Worm (Caenorhabditis elegans) whole organism, L2 larva: ENCODE results near the gene ins-20.

Experiments
- C34F6.9 ChIP-seq: fragments of 150-350 bp; optimal IDR thresholded peaks from 2 replicates; lab custom pipeline; 2014; ENCODE audit warnings: missing biosample characterization, missing genetic modification characterization
- F13H6.1 ChIP-seq: sonication (generic microtip); optimal IDR thresholded peaks from 2 replicates; lab custom pipeline; 2016; ENCODE audit warnings: missing genetic modification characterization, missing compliant biosample characterization
- R02D3.7 ChIP-seq: fragments of 150-350 bp; optimal IDR thresholded peaks from 2 replicates; lab custom pipeline; 2014; ENCODE audit warnings: missing biosample characterization, missing genetic modification characterization
- Y55F3AM.14 ChIP-seq: fragments of 200-800 bp; sonication (Bioruptor generic); optimal IDR thresholded peaks from 2 replicates; lab custom pipeline; 2018; ENCODE audit warnings: mild to moderate bottlenecking, missing genetic modification characterization, missing compliant biosample characterization
- alr-1 ChIP-seq: fragments of 150-350 bp; optimal IDR thresholded peaks from 2 replicates; lab custom pipeline; 2014; ENCODE audit warnings: missing biosample characterization, missing genetic modification characterization
- aly-2 ChIP-seq: fragments of 150-350 bp; optimal IDR thresholded peaks from 2 replicates; lab custom pipeline; 2014; ENCODE audit warnings: missing biosample characterization, missing genetic modification characterization
- ama-1 ChIP-seq: fragments of 150-350 bp; optimal IDR thresholded peaks from 2 replicates; lab custom pipeline; 2018; ENCODE audit warnings: inconsistent platforms
- ceh-16 ChIP-seq: fragments of 150-350 bp; optimal IDR thresholded peaks from 2 replicates; lab custom pipeline; 2014; ENCODE audit warnings: missing biosample characterization, missing genetic modification characterization
- crh-2 ChIP-seq: sonication (generic microtip); optimal IDR thresholded peaks from 2 replicates; lab custom pipeline; 2017; ENCODE audit warnings: missing biosample characterization, missing genetic modification characterization
- egl-27 ChIP-seq: sonication (generic microtip); optimal IDR thresholded peaks from 3 replicates; lab custom pipeline; 2017; ENCODE audit warnings: missing biosample characterization, missing genetic modification reagents, missing genetic modification characterization
- elt-1 ChIP-seq: fragments of 150-350 bp; optimal IDR thresholded peaks from 2 replicates; lab custom pipeline; 2014; ENCODE audit warnings: missing biosample characterization, missing genetic modification characterization
- elt-3 ChIP-seq: sonication (generic microtip); optimal IDR thresholded peaks from 2 replicates; lab custom pipeline; 2017; ENCODE audit warnings: missing biosample characterization, missing genetic modification characterization
- fos-1 ChIP-seq: fragments of 150-350 bp; optimal IDR thresholded peaks from 2 replicates; lab custom pipeline; 2014; ENCODE audit warnings: missing biosample characterization, missing genetic modification characterization
- gmeb-1 ChIP-seq: fragments of 150-350 bp; optimal IDR thresholded peaks from 2 replicates; lab custom pipeline; 2014; ENCODE audit warnings: missing biosample characterization, missing genetic modification characterization
- lin-13 ChIP-seq: fragments of 150-350 bp; optimal IDR thresholded peaks from 2 replicates; lab custom pipeline; 2014; ENCODE audit warnings: missing biosample characterization, missing genetic modification reagents, missing genetic modification characterization
- lin-39 ChIP-seq: fragments of 150-350 bp; optimal IDR thresholded peaks from 2 replicates; lab custom pipeline; 2014; ENCODE audit warnings: missing biosample characterization, missing genetic modification reagents, missing genetic modification characterization
- lsy-2 ChIP-seq, 2 experiments: fragments of 150-350 bp in 1 of 2; sonication (generic microtip) in 1 of 2; optimal IDR thresholded peaks; 2 replicates each; lab custom pipeline; 2014 to 2017; ENCODE audit warnings: missing biosample characterization in 2 of 2, missing genetic modification characterization in 2 of 2
- mab-5 ChIP-seq: fragments of 150-350 bp; optimal IDR thresholded peaks from 2 replicates; lab custom pipeline; 2014; ENCODE audit warnings: missing biosample characterization, missing genetic modification characterization
- mbf-1 ChIP-seq: sonication (generic microtip); optimal IDR thresholded peaks from 2 replicates; lab custom pipeline; 2017; ENCODE audit warnings: missing biosample characterization, missing genetic modification characterization
- mdl-1 ChIP-seq, 2 experiments: fragments of 150-350 bp in 1 of 2; sonication (generic microtip) in 1 of 2; optimal IDR thresholded peaks; 2 replicates each; lab custom pipeline; 2017; ENCODE audit warnings: missing biosample characterization in 2 of 2, missing genetic modification characterization in 2 of 2
- nhr-10 ChIP-seq: sonication (generic microtip); optimal IDR thresholded peaks from 2 replicates; lab custom pipeline; 2017; ENCODE audit warnings: missing biosample characterization, missing genetic modification characterization
- nhr-11 ChIP-seq: fragments of 150-350 bp; optimal IDR thresholded peaks from 2 replicates; lab custom pipeline; 2014; ENCODE audit warnings: missing biosample characterization, missing genetic modification characterization
- nhr-12 ChIP-seq: fragments of 150-350 bp; optimal IDR thresholded peaks from 2 replicates; lab custom pipeline; 2014; ENCODE audit warnings: missing biosample characterization, missing genetic modification characterization
- nhr-129 ChIP-seq: fragments of 150-350 bp; optimal IDR thresholded peaks from 2 replicates; lab custom pipeline; 2014; ENCODE audit warnings: missing biosample characterization, missing genetic modification characterization
- nhr-21 ChIP-seq: fragments of 150-350 bp; optimal IDR thresholded peaks from 2 replicates; lab custom pipeline; 2014; ENCODE audit warnings: missing biosample characterization, missing genetic modification characterization
- nhr-23 ChIP-seq: fragments of 150-350 bp; optimal IDR thresholded peaks from 2 replicates; lab custom pipeline; 2014; ENCODE audit warnings: missing biosample characterization, missing genetic modification reagents, missing genetic modification characterization
- nhr-237 ChIP-seq: fragments of 150-350 bp; optimal IDR thresholded peaks from 2 replicates; lab custom pipeline; 2014; ENCODE audit warnings: missing biosample characterization, missing genetic modification characterization
- nhr-6 ChIP-seq: fragments of 150-350 bp; optimal IDR thresholded peaks from 2 replicates; lab custom pipeline; 2014; ENCODE audit warnings: missing biosample characterization, missing genetic modification characterization
- nhr-77 ChIP-seq: fragments of 150-350 bp; optimal IDR thresholded peaks from 2 replicates; lab custom pipeline; 2014; ENCODE audit warnings: missing biosample characterization, missing genetic modification characterization
- peb-1 ChIP-seq: fragments of 150-350 bp; optimal IDR thresholded peaks from 2 replicates; lab custom pipeline; 2014; ENCODE audit warnings: missing biosample characterization, missing genetic modification characterization
- sem-4 ChIP-seq: fragments of 150-350 bp; optimal IDR thresholded peaks from 2 replicates; lab custom pipeline; 2014; ENCODE audit warnings: missing biosample characterization, missing genetic modification reagents, missing genetic modification characterization
- skn-1 ChIP-seq: sonication (generic microtip); optimal IDR thresholded peaks from 2 replicates; lab custom pipeline; 2017; ENCODE audit warnings: missing biosample characterization, missing genetic modification characterization
- sma-3 ChIP-seq: sonication (generic microtip); optimal IDR thresholded peaks from 2 replicates; lab custom pipeline; 2016; ENCODE audit warnings: missing genetic modification reagents, missing genetic modification characterization, missing compliant biosample characterization
- sma-9 ChIP-seq, 2 experiments: fragments of 150-350 bp in 1 of 2; sonication (generic microtip) in 1 of 2; optimal IDR thresholded peaks; 2 replicates each; lab custom pipeline; 2014 to 2016; ENCODE audit warnings: missing genetic modification characterization in 2 of 2, mild to moderate bottlenecking in 1 of 2, missing biosample characterization in 1 of 2, missing compliant biosample characterization in 1 of 2, missing genetic modification reagents in 1 of 2, moderate library complexity in 1 of 2
- snpc-4 ChIP-seq: fragments of 150-350 bp; optimal IDR thresholded peaks from 2 replicates; lab custom pipeline; 2014; ENCODE audit warnings: missing biosample characterization, missing genetic modification characterization
- unc-39 ChIP-seq: fragments of 150-350 bp; optimal IDR thresholded peaks from 2 replicates; lab custom pipeline; 2014; ENCODE audit warnings: missing biosample characterization, missing genetic modification characterization
- unc-62 ChIP-seq: fragments of 150-350 bp; optimal IDR thresholded peaks from 2 replicates; lab custom pipeline; 2014; ENCODE audit warnings: missing biosample characterization, missing genetic modification reagents, missing genetic modification characterization
- zag-1 ChIP-seq: fragments of 150-350 bp; optimal IDR thresholded peaks from 2 replicates; lab custom pipeline; 2014; ENCODE audit warnings: missing biosample characterization, missing genetic modification characterization
- ztf-1 ChIP-seq: fragments of 200-800 bp; sonication (Bioruptor generic); conservative IDR thresholded peaks from 2 replicates; pipeline ENCODE4 v1.3.6; 2022; ENCODE audit warnings: missing genetic modification characterization, missing compliant biosample characterization
- ztf-11 ChIP-seq: sonication (generic microtip); optimal IDR thresholded peaks from 2 replicates; lab custom pipeline; 2017; ENCODE audit warnings: missing biosample characterization, missing genetic modification characterization
- ztf-4 ChIP-seq: fragments of 150-350 bp; optimal IDR thresholded peaks from 2 replicates; lab custom pipeline; 2014; ENCODE audit warnings: missing biosample characterization, missing genetic modification characterization

Gene ins-20

DNA sequence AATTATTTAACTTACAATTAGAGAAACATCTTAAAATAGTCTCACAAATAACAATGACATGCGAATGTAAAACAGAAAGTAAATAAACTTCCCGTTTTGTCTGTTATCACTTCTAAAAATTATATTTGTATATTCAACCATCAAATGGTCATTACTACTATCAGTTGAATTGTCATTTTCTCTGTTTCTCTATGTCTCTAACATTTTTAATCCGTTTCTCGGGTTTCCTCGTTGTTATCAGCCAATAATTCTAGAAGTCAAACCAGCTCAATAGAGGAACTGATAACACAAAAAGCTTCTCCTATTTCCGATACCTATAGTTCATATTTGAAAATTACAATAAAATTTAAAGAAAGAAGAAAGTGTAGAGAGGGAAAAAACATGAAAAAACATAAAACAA is 16.0 kb downstream of the ins-20 start:
- TF ChIP-seq elt-1 (tag; lab: Kevin White, UChicago) = no peak
- TF ChIP-seq F13H6.1 (tag; lab: Kevin White, UChicago) = peak; percentile 78
- peak; percentile 61 for TF ChIP-seq sma-3 (GFP tag; lab: Kevin White, UChicago)
- no peak for TF ChIP-seq zag-1 (tag; lab: Kevin White, UChicago)
- TF ChIP-seq egl-27 (tag; lab: Kevin White, UChicago) = peak; percentile 13
- TF ChIP-seq gmeb-1 (tag; lab: Kevin White, UChicago) = peak; percentile 74
- peak; percentile 99 for TF ChIP-seq fos-1
- no peak for TF ChIP-seq nhr-21 (tag; lab: Kevin White, UChicago)
- TF ChIP-seq sem-4 (tag; lab: Kevin White, UChicago) = no peak
- TF ChIP-seq snpc-4 (tag; lab: Kevin White, UChicago) = no peak
- peak; percentile 28 for TF ChIP-seq lin-13
- TF ChIP-seq ceh-16 (tag; lab: Kevin White, UChicago) = no peak
- no peak for TF ChIP-seq nhr-10
- TF ChIP-seq lsy-2 (tag; optimal IDR thresholded peaks at IDR 0.05; lab: Kevin White, UChicago) = peak in 1 of 2 experiments; percentile 56
- TF ChIP-seq ztf-4 (tag; lab: Kevin White, UChicago) = no peak
- TF ChIP-seq skn-1 (tag; lab: Kevin White, UChicago) = peak; percentile 89
- peak; percentile 84 for TF ChIP-seq sma-9 (GFP tag; optimal IDR thresholded peaks at IDR 0.05; lab: Kevin White, UChicago)
- TF ChIP-seq sma-9 (tag; optimal IDR thresholded peaks at IDR 0.05; lab: Kevin White, UChicago) = no peak
- TF ChIP-seq ama-1 = no peak
- no peak for TF ChIP-seq elt-3 (tag; lab: Kevin White, UChicago)
- TF ChIP-seq crh-2 (tag; lab: Kevin White, UChicago) = peak; percentile 86
- TF ChIP-seq nhr-23 = no peak

DNA sequence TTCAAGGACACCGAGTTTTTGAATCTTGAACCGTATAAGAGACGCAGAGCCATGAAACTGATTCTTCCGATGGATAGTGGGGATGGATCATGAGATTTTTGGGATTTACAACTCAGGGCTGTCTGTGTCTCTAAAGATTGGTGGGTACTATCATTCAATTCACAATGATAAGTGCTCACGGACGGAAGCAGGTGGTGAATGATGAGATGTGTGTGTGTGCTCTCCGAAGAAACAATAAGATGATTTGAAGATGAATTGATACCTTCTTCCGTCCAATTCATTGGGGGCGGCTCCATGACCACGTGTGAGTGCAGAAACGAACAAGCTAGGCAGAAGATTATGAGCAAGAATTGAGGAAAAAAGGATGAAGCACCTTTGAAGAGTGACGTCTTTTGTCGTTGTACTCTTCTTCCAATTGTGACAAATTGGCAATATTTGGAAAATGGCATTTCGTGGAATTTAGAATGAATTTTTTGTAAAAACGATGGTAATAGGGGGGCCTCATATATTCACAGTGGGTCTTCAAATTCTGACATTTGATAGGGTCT is 18.0 kb downstream of the ins-20 start:
- TF ChIP-seq lsy-2 (tag; optimal IDR thresholded peaks at IDR 0.05; lab: Kevin White, UChicago) = peak in 1 of 2 experiments; percentile 37
- no peak for TF ChIP-seq mbf-1
- TF ChIP-seq sma-9 (GFP tag; optimal IDR thresholded peaks at IDR 0.05; lab: Kevin White, UChicago) = peak; percentile 54
- no peak for TF ChIP-seq sma-9 (tag; optimal IDR thresholded peaks at IDR 0.05; lab: Kevin White, UChicago)
- TF ChIP-seq zag-1 (tag; lab: Kevin White, UChicago) = no peak
- TF ChIP-seq F13H6.1 (tag; lab: Kevin White, UChicago) = peak; percentile 65
- peak; percentile 27 for TF ChIP-seq C34F6.9 (tag; lab: Kevin White, UChicago)
- peak; percentile 80 for TF ChIP-seq nhr-129 (tag; lab: Kevin White, UChicago)
- peak; percentile 6 for TF ChIP-seq mab-5 (tag; lab: Kevin White, UChicago)
- TF ChIP-seq Y55F3AM.14 = no peak
- TF ChIP-seq, all 48 proteins: peak for 6

- TF ChIP-seq fos-1 (no peak), mab-5 (tag; lab: Kevin White, UChicago) (no peak), ama-1 (no peak), nhr-6 (tag; lab: Kevin White, UChicago) (no peak), nhr-12 (tag; lab: Kevin White, UChicago) (no peak), nhr-10 (no peak), aly-2 (tag; lab: Kevin White, UChicago) (no peak), lin-39 (tag; lab: Kevin White, UChicago) (no peak), unc-39 (tag; lab: Kevin White, UChicago) (no peak), nhr-129 (tag; lab: Kevin White, UChicago) (no peak), alr-1 (tag; lab: Kevin White, UChicago) (no peak), sma-3 (GFP tag; lab: Kevin White, UChicago) (no peak), ztf-1 (GFP tag; lab: Robert Waterston, UW) (no peak), unc-62 (GFP tag; lab: Kevin White, UChicago) (no peak), nhr-11 (tag; lab: Kevin White, UChicago) (no peak), nhr-77 (tag; lab: Kevin White, UChicago) (no peak), sem-4 (tag; lab: Kevin White, UChicago) (no peak), R02D3.7 (no peak)
Measured at ce11 chrII:6031106-6031505, 20.5 kb downstream of the ins-20 start, which contains the start of gene frpr-16. Gene frpr-16 (minus strand): TSS chrII:6031206.

DNA sequence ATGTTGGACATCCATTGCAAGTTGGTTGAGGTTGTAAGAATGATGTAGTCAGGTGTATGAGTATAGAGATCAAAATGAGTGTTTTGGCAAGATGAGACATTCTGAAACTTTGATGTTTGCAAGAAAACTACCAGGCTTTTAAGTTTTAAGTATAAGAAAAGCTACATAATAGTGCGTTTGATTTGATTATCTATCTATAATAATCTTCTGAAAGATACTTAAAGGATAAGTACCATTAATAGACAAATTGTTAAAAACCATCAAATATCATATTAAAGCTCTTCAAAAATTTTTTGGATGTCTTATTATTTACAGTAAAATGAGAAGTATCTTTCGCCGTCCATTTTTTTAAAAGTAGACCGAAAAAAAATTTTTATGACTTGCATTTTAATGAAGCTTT is 32.5 kb downstream of the ins-20 start, which contains the start of gene R12C12.10:
Gene R12C12.10 (minus strand): TSS at position 101 of the 400 bp plus-strand sequence.
- TF ChIP-seq nhr-237 (tag; lab: Kevin White, UChicago) (no peak), nhr-21 (tag; lab: Kevin White, UChicago) (no peak), unc-39 (tag; lab: Kevin White, UChicago) (no peak), alr-1 (tag; lab: Kevin White, UChicago) (no peak), mdl-1 (tag; optimal IDR thresholded peaks at IDR 0.05; lab: Kevin White, UChicago) (no peak), ztf-1 (GFP tag; lab: Robert Waterston, UW) (no peak), ztf-11 (tag; lab: Kevin White, UChicago) (no peak), nhr-129 (tag; lab: Kevin White, UChicago) (no peak), C34F6.9 (tag; lab: Kevin White, UChicago) (no peak), lin-39 (tag; lab: Kevin White, UChicago) (no peak), peb-1 (no peak), crh-2 (tag; lab: Kevin White, UChicago) (no peak), ama-1 (no peak), nhr-6 (tag; lab: Kevin White, UChicago) (no peak), sem-4 (tag; lab: Kevin White, UChicago) (no peak), sma-3 (GFP tag; lab: Kevin White, UChicago) (no peak)
